Fruit fly (Drosophila melanogaster) whole organism, adult: ENCODE data around the gene Osi19.

Source experiments
- CG11617 ChIP-seq: fragments of 200-800 bp; sonication (Bioruptor generic); optimal IDR thresholded peaks from 2 replicates; lab custom pipeline; 2017; ENCODE audit warnings: mild to moderate bottlenecking, missing biosample characterization, missing genetic modification reagents, missing genetic modification characterization
- CG14711 ChIP-seq: fragments of 200-800 bp; sonication (Bioruptor generic); optimal IDR thresholded peaks from 2 replicates; lab custom pipeline; 2018; ENCODE audit warnings: missing biosample characterization, mild to moderate bottlenecking, missing genetic modification characterization, moderate library complexity
- CG1620 ChIP-seq: fragments of 200-800 bp; sonication (Bioruptor generic); optimal IDR thresholded peaks from 2 replicates; lab custom pipeline; 2016; ENCODE audit warnings: missing biosample characterization, missing genetic modification characterization
- CG5204 ChIP-seq: fragments of 200-800 bp; sonication (Bioruptor generic); optimal IDR thresholded peaks from 2 replicates; lab custom pipeline; 2016; ENCODE audit warnings: missing biosample characterization, missing genetic modification characterization
- CG7045 ChIP-seq: fragments of 200-800 bp; sonication (Bioruptor generic); optimal IDR thresholded peaks from 2 replicates; lab custom pipeline; 2017; ENCODE audit warnings: missing biosample characterization, mild to moderate bottlenecking, missing genetic modification characterization
- Clk ChIP-seq: fragments of 200-800 bp; sonication (Bioruptor generic); optimal IDR thresholded peaks from 2 replicates; lab custom pipeline; 2017; ENCODE audit warnings: missing biosample characterization, missing genetic modification characterization
- Hr96 ChIP-seq: fragments of 200-800 bp; sonication (Bioruptor generic); optimal IDR thresholded peaks from 2 replicates; lab custom pipeline; 2016; ENCODE audit warnings: missing biosample characterization, missing genetic modification characterization
- Mnt ChIP-seq: fragments of 200-800 bp; sonication (Bioruptor generic); optimal IDR thresholded peaks from 2 replicates; lab custom pipeline; 2016; ENCODE audit warnings: missing biosample characterization, mild to moderate bottlenecking, missing genetic modification characterization
- bab1 ChIP-seq: fragments of 200-800 bp; sonication (Bioruptor generic); optimal IDR thresholded peaks from 3 replicates; lab custom pipeline; 2019; ENCODE audit warnings: missing biosample characterization, mild to moderate bottlenecking, missing genetic modification characterization, moderate library complexity
- cic ChIP-seq: fragments of 200-800 bp; sonication (Bioruptor generic); optimal IDR thresholded peaks from 2 replicates; lab custom pipeline; 2017; ENCODE audit warnings: missing biosample characterization, mild to moderate bottlenecking, missing genetic modification characterization, moderate library complexity
- cnc ChIP-seq, 2 experiments: fragments of >200 bp; optimal IDR thresholded peaks; 2 replicates each; lab custom pipeline; 2017
- kay ChIP-seq: fragments of 200-800 bp; sonication (Bioruptor generic); peaks from one replicate; lab custom pipeline; 2016; ENCODE audit warnings: missing biosample characterization, missing genetic modification characterization, borderline replicate concordance
- pad ChIP-seq: fragments of 200-800 bp; sonication (Bioruptor generic); optimal IDR thresholded peaks from 3 replicates; lab custom pipeline; 2017; ENCODE audit warnings: missing biosample characterization, missing genetic modification characterization, mild to moderate bottlenecking, moderate library complexity, missing genetic modification reagents
- tj ChIP-seq: fragments of 200-800 bp; sonication (Bioruptor generic); optimal IDR thresholded peaks from 3 replicates; lab custom pipeline; 2017; ENCODE audit warnings: missing biosample characterization, mild to moderate bottlenecking, missing genetic modification characterization, moderate library complexity

- TF ChIP-seq CG1620 (no peak), tj (GFP tag; lab: Kevin White, UChicago) (no peak), Mnt (GFP tag; lab: Kevin White, UChicago) (no peak), Clk (GFP tag; lab: Kevin White, UChicago) (no peak), kay (GFP tag; lab: Kevin White, UChicago) (no peak), CG14711 (tag; lab: Kevin White, UChicago) (no peak), Hr96 (GFP tag; lab: Kevin White, UChicago) (no peak), CG5204 (GFP tag; lab: Kevin White, UChicago) (no peak), CG7045 (GFP tag; lab: Kevin White, UChicago) (no peak), pad (GFP tag; lab: Kevin White, UChicago) (no peak), CG11617 (GFP tag; lab: Kevin White, UChicago) (no peak), bab1 (GFP tag; lab: Kevin White, UChicago) (no peak), cnc (optimal IDR thresholded peaks at IDR 0.05; lab: Kevin White, UChicago) (no peak), cic (GFP tag; lab: Kevin White, UChicago) (no peak)
Observed at dm6 chr3R:6311641-6312259, 23.4 kb upstream of the Osi19 start, which contains the start of gene Osi17.
